Fruit fly (Drosophila melanogaster): ENCODE measurements around the gene CG18094.

The CG18094 gene

dm6 chr2L:19518636-19519086, 28.6 kb downstream of the CG18094 start, which contains the start of gene CG10132:
Gene CG10132, plus strand, starts transcription at chr2L:19518824.
- no peak for TF ChIP-seq CG14711 (tag; optimal IDR thresholded peaks at IDR 0.05)
- TF ChIP-seq CG7101 (tag; optimal IDR thresholded peaks at IDR 0.05), result no peak
- no peak for TF ChIP-seq pad (GFP tag; optimal IDR thresholded peaks at IDR 0.05)
- no peak for TF ChIP-seq ovo (GFP tag; optimal IDR thresholded peaks at IDR 0.05)
- no peak for TF ChIP-seq Mnt (GFP tag; optimal IDR thresholded peaks at IDR 0.05)

dm6 chr2L:19519611-19520010, 29.5 kb downstream of the CG18094 start:
- TF ChIP-seq CG12768 (GFP tag; optimal IDR thresholded peaks at IDR 0.05), result peak; percentile 4
- TF ChIP-seq Clk (GFP tag; optimal IDR thresholded peaks at IDR 0.05), result no peak

dm6 chr2L:19526316-19526715, 36.3 kb downstream of the CG18094 start, which contains the start of the genes Dpm1 and CG10137:
Gene Dpm1, minus strand, starts transcription at chr2L:19526368.
Gene CG10137, plus strand, starts transcription at chr2L:19526686.
- no peak for TF ChIP-seq Hr96 (GFP tag; optimal IDR thresholded peaks at IDR 0.05)
- TF ChIP-seq CG7101 (tag; optimal IDR thresholded peaks at IDR 0.05), result peak; percentile 26
- TF ChIP-seq toe (GFP tag; optimal IDR thresholded peaks at IDR 0.05), result no peak
- TF ChIP-seq cic (GFP tag; optimal IDR thresholded peaks at IDR 0.05), result no peak
- no peak for TF ChIP-seq CG5204 (GFP tag; optimal IDR thresholded peaks at IDR 0.05)
- TF ChIP-seq CG14711 (tag; optimal IDR thresholded peaks at IDR 0.05), result no peak
- TF ChIP-seq CG11617 (GFP tag; optimal IDR thresholded peaks at IDR 0.05), result no peak
- peak; percentile 19 for TF ChIP-seq pad (GFP tag; optimal IDR thresholded peaks at IDR 0.05)
- TF ChIP-seq Mnt (GFP tag; optimal IDR thresholded peaks at IDR 0.05), result peak; percentile 12
- TF ChIP-seq CG1620 (GFP tag; optimal IDR thresholded peaks at IDR 0.05), result peak; percentile 30
- no peak for TF ChIP-seq CG33017 (tag; optimal IDR thresholded peaks at IDR 0.05)
- TF ChIP-seq bab1 (GFP tag; optimal IDR thresholded peaks at IDR 0.05), result peak; percentile 60
- TF ChIP-seq cnc (optimal IDR thresholded peaks at IDR 0.05), result no peak
- no peak for TF ChIP-seq ovo (GFP tag; optimal IDR thresholded peaks at IDR 0.05)

dm6 chr2L:19526844-19527243, 36.8 kb downstream of the CG18094 start:
- TF ChIP-seq CG1620 (GFP tag; optimal IDR thresholded peaks at IDR 0.05) (no peak), kay (GFP tag; ENCODE audit: borderline replicate concordance) (no peak), CG7045 (GFP tag; optimal IDR thresholded peaks at IDR 0.05) (no peak), ovo (GFP tag; optimal IDR thresholded peaks at IDR 0.05) (no peak), CG7101 (tag; optimal IDR thresholded peaks at IDR 0.05) (no peak), CG12768 (GFP tag; optimal IDR thresholded peaks at IDR 0.05) (no peak), Crg-1 (GFP tag; optimal IDR thresholded peaks at IDR 0.05) (no peak), CG33017 (tag; optimal IDR thresholded peaks at IDR 0.05) (no peak), Hr96 (GFP tag; optimal IDR thresholded peaks at IDR 0.05) (no peak), cic (GFP tag; optimal IDR thresholded peaks at IDR 0.05) (no peak), cnc (optimal IDR thresholded peaks at IDR 0.05) (no peak), CG14711 (tag; optimal IDR thresholded peaks at IDR 0.05) (no peak), CG11617 (GFP tag; optimal IDR thresholded peaks at IDR 0.05) (no peak), bab1 (GFP tag; optimal IDR thresholded peaks at IDR 0.05) (no peak), pad (GFP tag; optimal IDR thresholded peaks at IDR 0.05) (no peak), Mnt (GFP tag; optimal IDR thresholded peaks at IDR 0.05) (no peak), Clk (GFP tag; optimal IDR thresholded peaks at IDR 0.05) (no peak), CG5204 (GFP tag; optimal IDR thresholded peaks at IDR 0.05) (no peak), tj (GFP tag; optimal IDR thresholded peaks at IDR 0.05) (no peak)

dm6 chr2L:19528308-19528707, 38.2 kb downstream of the CG18094 start:
- TF ChIP-seq toe (GFP tag; optimal IDR thresholded peaks at IDR 0.05) (peak; percentile 96), CG5204 (GFP tag; optimal IDR thresholded peaks at IDR 0.05) (peak; percentile 98), CG14711 (tag; optimal IDR thresholded peaks at IDR 0.05) (peak; percentile 98), kay (GFP tag; ENCODE audit: borderline replicate concordance) (peak; percentile 99), CG7101 (tag; optimal IDR thresholded peaks at IDR 0.05) (peak; percentile 99), tj (GFP tag; optimal IDR thresholded peaks at IDR 0.05) (peak; percentile 86), cnc (optimal IDR thresholded peaks at IDR 0.05) (no peak), Hr96 (GFP tag; optimal IDR thresholded peaks at IDR 0.05) (peak; percentile 98), CG7045 (GFP tag; optimal IDR thresholded peaks at IDR 0.05) (peak; percentile 99), CG12768 (GFP tag; optimal IDR thresholded peaks at IDR 0.05) (peak; percentile 99), pad (GFP tag; optimal IDR thresholded peaks at IDR 0.05) (peak; percentile 95), CG1620 (GFP tag; optimal IDR thresholded peaks at IDR 0.05) (peak; percentile 96), Crg-1 (GFP tag; optimal IDR thresholded peaks at IDR 0.05) (peak; percentile 95), cic (GFP tag; optimal IDR thresholded peaks at IDR 0.05) (peak; percentile 97), CG33017 (tag; optimal IDR thresholded peaks at IDR 0.05) (peak; percentile 100), Mnt (GFP tag; optimal IDR thresholded peaks at IDR 0.05) (peak; percentile 92), Clk (GFP tag; optimal IDR thresholded peaks at IDR 0.05) (peak; percentile 97), CG11617 (GFP tag; optimal IDR thresholded peaks at IDR 0.05) (peak; percentile 99), ovo (GFP tag; optimal IDR thresholded peaks at IDR 0.05) (peak; percentile 60), bab1 (GFP tag; optimal IDR thresholded peaks at IDR 0.05) (peak; percentile 99)

- TF ChIP-seq CG14711 (tag; optimal IDR thresholded peaks at IDR 0.05) (peak; percentile 16), CG5204 (GFP tag; optimal IDR thresholded peaks at IDR 0.05) (no peak), Crg-1 (GFP tag; optimal IDR thresholded peaks at IDR 0.05) (peak; percentile 44), CG11617 (GFP tag; optimal IDR thresholded peaks at IDR 0.05) (no peak), kay (GFP tag; ENCODE audit: borderline replicate concordance) (no peak), CG1620 (GFP tag; optimal IDR thresholded peaks at IDR 0.05) (peak; percentile 6), cnc (optimal IDR thresholded peaks at IDR 0.05) (no peak), CG7045 (GFP tag; optimal IDR thresholded peaks at IDR 0.05) (no peak), Hr96 (GFP tag; optimal IDR thresholded peaks at IDR 0.05) (no peak), Mnt (GFP tag; optimal IDR thresholded peaks at IDR 0.05) (peak; percentile 29), Clk (GFP tag; optimal IDR thresholded peaks at IDR 0.05) (no peak), tj (GFP tag; optimal IDR thresholded peaks at IDR 0.05) (no peak), pad (GFP tag; optimal IDR thresholded peaks at IDR 0.05) (peak; percentile 10), CG12768 (GFP tag; optimal IDR thresholded peaks at IDR 0.05) (no peak), bab1 (GFP tag; optimal IDR thresholded peaks at IDR 0.05) (peak; percentile 2), toe (GFP tag; optimal IDR thresholded peaks at IDR 0.05) (no peak), CG33017 (tag; optimal IDR thresholded peaks at IDR 0.05) (no peak), ovo (GFP tag; optimal IDR thresholded peaks at IDR 0.05) (peak; percentile 93), CG7101 (tag; optimal IDR thresholded peaks at IDR 0.05) (peak; percentile 26), cic (GFP tag; optimal IDR thresholded peaks at IDR 0.05) (peak; percentile 25)
Measured at dm6 chr2L:19530092-19530491, 40.0 kb downstream of the CG18094 start, which contains the start of gene CG10165. Gene CG10165, minus strand, starts transcription at chr2L:19530305.
